Worm (Caenorhabditis elegans): ENCODE measurements around the gene srw-15.
"Not testable (repeated sequence)": the region's sequence is repeated elsewhere in the genome, so short reads cannot be mapped to it uniquely, and the experiment has no call there.

- not testable (repeated sequence) for TF ChIP-seq mep-1 (tag; optimal IDR thresholded peaks at IDR 0.05); mab-5 (tag; optimal IDR thresholded peaks at IDR 0.05); ham-2 (GFP tag; optimal IDR thresholded peaks at IDR 0.05); unc-39 (tag; optimal IDR thresholded peaks at IDR 0.05); lin-32 (GFP tag; optimal IDR thresholded peaks at IDR 0.05); ceh-39 (tag; optimal IDR thresholded peaks at IDR 0.05); elt-3 (tag; optimal IDR thresholded peaks at IDR 0.05); elt-1 (tag; optimal IDR thresholded peaks at IDR 0.05; ENCODE audit: borderline replicate concordance, insufficient read depth); nhr-76 (tag; optimal IDR thresholded peaks at IDR 0.05); ztf-11 (tag; optimal IDR thresholded peaks at IDR 0.05); lsy-2 (tag; optimal IDR thresholded peaks at IDR 0.05)
Observed at ce11 chrV:15256669-15257068, 26.3 kb downstream of the srw-15 start, which contains the start of gene srsx-39.
